Fruit fly (Drosophila melanogaster) whole organism, embryonic: Measurements from ENCODE around the gene mat.

ENCODE experiments used
- Aef1 ChIP-seq: fragments of 200-800 bp; sonication (Bioruptor generic); IDR thresholded peaks from 3 replicates; pipeline ENCODE4 v1.3.6; 2022; ENCODE audit warnings: missing biosample characterization, missing genetic modification characterization
- CG10462 ChIP-seq: fragments of 200-800 bp; sonication (Bioruptor generic); optimal IDR thresholded peaks from 2 replicates; lab custom pipeline; 2016; ENCODE audit warnings: missing biosample characterization, missing genetic modification characterization
- CG10959 ChIP-seq: fragments of 200-800 bp; sonication (Bioruptor generic); IDR thresholded peaks from 2 replicates; pipeline ENCODE4 v1.3.6; 2022; ENCODE audit warnings: missing biosample characterization, missing genetic modification characterization
- CG12155 ChIP-seq: fragments of 200-800 bp; sonication (Bioruptor generic); optimal IDR thresholded peaks from 3 replicates; lab custom pipeline; 2016; ENCODE audit warnings: missing biosample characterization, missing genetic modification characterization
- CG13287 ChIP-seq: fragments of 200-800 bp; sonication (Bioruptor generic); IDR thresholded peaks from 2 replicates; pipeline ENCODE4 v1.3.6; 2022; ENCODE audit warnings: missing biosample characterization, missing genetic modification characterization; ENCODE audit not compliant: partially characterized antibody
- CG13775 ChIP-seq: fragments of 200-800 bp; sonication (Bioruptor generic); optimal IDR thresholded peaks from 3 replicates; lab custom pipeline; 2017; ENCODE audit warnings: missing biosample characterization, mild to moderate bottlenecking, missing genetic modification characterization
- CG14667 ChIP-seq: fragments of 200-800 bp; sonication (Bioruptor generic); IDR thresholded peaks from 2 replicates; pipeline ENCODE4 v1.3.6; 2022; ENCODE audit warnings: missing biosample characterization, missing genetic modification characterization
- CG1529 ChIP-seq: fragments of 200-800 bp; sonication (Bioruptor generic); optimal IDR thresholded peaks from 3 replicates; lab custom pipeline; 2018; ENCODE audit warnings: missing biosample characterization, missing genetic modification characterization
- CG17829 ChIP-seq: fragments of 200-800 bp; optimal IDR thresholded peaks from 2 replicates; lab custom pipeline; 2019; ENCODE audit warnings: missing biosample characterization, mild to moderate bottlenecking, missing genetic modification characterization, moderate library complexity
- CG1832 ChIP-seq: fragments of 200-800 bp; sonication (Bioruptor generic); optimal IDR thresholded peaks from 2 replicates; lab custom pipeline; 2017; ENCODE audit warnings: missing biosample characterization, mild to moderate bottlenecking, missing genetic modification characterization, inconsistent platforms
- CG2129 ChIP-seq: fragments of 200-800 bp; sonication (Bioruptor generic); IDR thresholded peaks from 2 replicates; pipeline ENCODE4 v1.3.6; 2022; ENCODE audit warnings: missing biosample characterization, missing genetic modification characterization; ENCODE audit not compliant: partially characterized antibody
- CG34422 ChIP-seq: fragments of 200-800 bp; sonication (Bioruptor generic); IDR thresholded peaks from 3 replicates; pipeline ENCODE4 v1.3.6; 2022; ENCODE audit warnings: missing biosample characterization, missing genetic modification characterization
- CG3726 ChIP-seq: fragments of 200-800 bp; sonication (Bioruptor generic); IDR thresholded peaks from 3 replicates; pipeline ENCODE4, ENCODE4 v1.3.6; 2022; ENCODE audit warnings: missing biosample characterization, missing genetic modification characterization
- CG8359 ChIP-seq: fragments of 200-800 bp; sonication (Bioruptor generic); optimal IDR thresholded peaks from 2 replicates; lab custom pipeline; 2017; ENCODE audit warnings: missing biosample characterization, mild to moderate bottlenecking, missing genetic modification characterization, borderline replicate concordance
- CG8478 ChIP-seq: fragments of >200 bp; optimal IDR thresholded peaks from 2 replicates; lab custom pipeline; 2018
- CG9215 ChIP-seq: fragments of 200-800 bp; sonication (Bioruptor generic); IDR thresholded peaks from 2 replicates; pipeline ENCODE4 v1.3.6; 2022; ENCODE audit warnings: missing biosample characterization, missing genetic modification characterization
- Chrac-16 ChIP-seq: fragments of 200-800 bp; sonication (Bioruptor generic); optimal IDR thresholded peaks from 3 replicates; lab custom pipeline; 2016; ENCODE audit warnings: missing biosample characterization, missing genetic modification characterization
- D19A ChIP-seq: fragments of 200-800 bp; optimal IDR thresholded peaks from 3 replicates; lab custom pipeline; 2019; ENCODE audit warnings: missing biosample characterization, mild to moderate bottlenecking, missing genetic modification characterization, moderate library complexity
- Dek ChIP-seq: fragments of 200-800 bp; sonication (Bioruptor generic); optimal IDR thresholded peaks from 3 replicates; lab custom pipeline; 2019; ENCODE audit warnings: missing biosample characterization, mild to moderate bottlenecking, missing genetic modification characterization, moderate library complexity
- Elba2 ChIP-seq: fragments of 200-800 bp; sonication (Bioruptor generic); optimal IDR thresholded peaks from 3 replicates; lab custom pipeline; 2016; ENCODE audit warnings: missing biosample characterization, missing genetic modification characterization
- Gug ChIP-seq: fragments of 200-800 bp; sonication (Bioruptor generic); IDR thresholded peaks from 4 replicates; pipeline ENCODE4 v1.3.6; 2022; ENCODE audit warnings: missing biosample characterization, missing genetic modification characterization
- Hsf ChIP-seq: fragments of 200-800 bp; sonication (Bioruptor generic); optimal IDR thresholded peaks from 3 replicates; lab custom pipeline; 2016; ENCODE audit warnings: missing biosample characterization, missing genetic modification characterization
- Kr ChIP-seq: fragments of 200-800 bp; sonication (Bioruptor generic); optimal IDR thresholded peaks from 2 replicates; lab custom pipeline; 2017; ENCODE audit warnings: missing biosample characterization, mild to moderate bottlenecking, missing genetic modification characterization
- Med ChIP-seq: fragments of 200-800 bp; sonication (Bioruptor generic); peaks from one replicate; lab custom pipeline; 2016; ENCODE audit warnings: missing biosample characterization, missing genetic modification characterization, mild to moderate bottlenecking, inconsistent platforms, moderate library complexity
- Myb ChIP-seq: fragments of 200-800 bp; sonication (Bioruptor generic); optimal IDR thresholded peaks from 2 replicates; lab custom pipeline; 2016; ENCODE audit warnings: missing biosample characterization, missing genetic modification characterization
- Oli ChIP-seq: fragments of 200-800 bp; sonication (Bioruptor generic); optimal IDR thresholded peaks from 2 replicates; lab custom pipeline; 2018; ENCODE audit warnings: missing biosample characterization, mild to moderate bottlenecking, missing genetic modification characterization, moderate library complexity
- Ravus ChIP-seq: fragments of 200-800 bp; sonication (Bioruptor generic); IDR thresholded peaks from 2 replicates; pipeline ENCODE4 v1.3.6; 2022; ENCODE audit warnings: missing biosample characterization, missing genetic modification characterization
- Trl ChIP-seq, 3 experiments: fragments of >200 bp in 2 of 3; fragments of 200-800 bp in 1 of 3; sonication (Bioruptor generic) in 1 of 3; optimal IDR thresholded peaks; 2 replicates in 1 of 3; 3 replicates in 2 of 3; lab custom pipeline; 2016 to 2017; ENCODE audit warnings: missing biosample characterization in 1 of 3, missing genetic modification characterization in 1 of 3
- aop ChIP-seq: fragments of 200-800 bp; sonication (Bioruptor generic); IDR thresholded peaks from 2 replicates; pipeline ENCODE4 v1.3.6; 2022; ENCODE audit warnings: missing biosample characterization, missing genetic modification characterization
- az2 ChIP-seq: fragments of 200-800 bp; sonication (Bioruptor generic); optimal IDR thresholded peaks from 3 replicates; lab custom pipeline; 2016; ENCODE audit warnings: missing biosample characterization, missing genetic modification characterization
- bigmax ChIP-seq: fragments of 200-800 bp; sonication (Bioruptor generic); optimal IDR thresholded peaks from 2 replicates; lab custom pipeline; 2018; ENCODE audit warnings: missing biosample characterization, mild to moderate bottlenecking, missing genetic modification characterization
- corto ChIP-seq: fragments of 200-800 bp; sonication (Bioruptor generic); optimal IDR thresholded peaks from 2 replicates; lab custom pipeline; 2016; ENCODE audit warnings: missing biosample characterization, mild to moderate bottlenecking, missing genetic modification characterization, moderate library complexity
- crp ChIP-seq, 2 experiments: fragments of 200-800 bp; sonication (Bioruptor generic); optimal IDR thresholded peaks; 2 replicates in 1 of 2; 3 replicates in 1 of 2; lab custom pipeline; 2017; ENCODE audit warnings: missing biosample characterization in 2 of 2, missing genetic modification characterization in 2 of 2, mild to moderate bottlenecking in 1 of 2, moderate library complexity in 1 of 2
- exex ChIP-seq: fragments of 200-800 bp; sonication (Bioruptor generic); optimal IDR thresholded peaks from 4 replicates; lab custom pipeline; 2018; ENCODE audit warnings: missing biosample characterization, mild to moderate bottlenecking, missing genetic modification characterization, moderate library complexity
- gce ChIP-seq: fragments of 200-800 bp; sonication (Bioruptor generic); IDR thresholded peaks from 3 replicates; pipeline ENCODE4 v1.3.6; 2022; ENCODE audit warnings: missing biosample characterization, missing genetic modification characterization
- gem ChIP-seq: fragments of 200-800 bp; sonication (Bioruptor generic); optimal IDR thresholded peaks from 2 replicates; lab custom pipeline; 2019; ENCODE audit warnings: missing biosample characterization, mild to moderate bottlenecking, missing genetic modification characterization, moderate library complexity
- hkb ChIP-seq, 2 experiments: fragments of 200-800 bp in 1 of 2; fragments of >200 bp in 1 of 2; sonication (Bioruptor generic) in 1 of 2; IDR thresholded peaks in 1 of 2; optimal IDR thresholded peaks in 1 of 2; 2 replicates each; pipeline versions ENCODE4 v1.3.6 to Lab custom; 2017 to 2022; ENCODE audit warnings: missing biosample characterization in 1 of 2, missing genetic modification characterization in 1 of 2
- lmd ChIP-seq: fragments of 200-800 bp; sonication (Bioruptor generic); IDR thresholded peaks from 2 replicates; pipeline ENCODE4 v1.3.6; 2022; ENCODE audit warnings: missing biosample characterization, missing genetic modification characterization
- oc ChIP-seq: fragments of 200-800 bp; sonication (Bioruptor generic); optimal IDR thresholded peaks from 2 replicates; lab custom pipeline; 2018; ENCODE audit warnings: missing biosample characterization, mild to moderate bottlenecking, missing genetic modification characterization, moderate library complexity
- pita ChIP-seq: fragments of 200-800 bp; sonication (Bioruptor generic); optimal IDR thresholded peaks from 2 replicates; lab custom pipeline; 2017; ENCODE audit warnings: missing biosample characterization, mild to moderate bottlenecking, missing genetic modification characterization
- ranshi ChIP-seq: fragments of 200-800 bp; sonication (Bioruptor generic); IDR thresholded peaks from 2 replicates; pipeline ENCODE4 v1.3.6; 2022; ENCODE audit warnings: missing biosample characterization, missing genetic modification characterization
- rib ChIP-seq: fragments of 200-800 bp; sonication (Bioruptor generic); IDR thresholded peaks from 2 replicates; pipeline ENCODE4 v1.3.6; 2022; ENCODE audit warnings: missing biosample characterization, missing genetic modification characterization
- sd ChIP-seq: fragments of 200-800 bp; sonication (Bioruptor generic); optimal IDR thresholded peaks from 3 replicates; lab custom pipeline; 2018; ENCODE audit warnings: missing biosample characterization, mild to moderate bottlenecking, missing genetic modification characterization, moderate library complexity
- sens ChIP-seq: fragments of 200-800 bp; sonication (Bioruptor generic); peaks from one replicate; lab custom pipeline; 2016; ENCODE audit warnings: missing biosample characterization, missing genetic modification characterization
- sug ChIP-seq: fragments of 200-800 bp; optimal IDR thresholded peaks from 2 replicates; lab custom pipeline; 2019; ENCODE audit warnings: missing biosample characterization, mild to moderate bottlenecking, missing genetic modification characterization, moderate library complexity
- vfl ChIP-seq: fragments of 200-800 bp; sonication (Bioruptor generic); optimal IDR thresholded peaks from 2 replicates; lab custom pipeline; 2016; ENCODE audit warnings: missing biosample characterization, missing genetic modification characterization
- wek ChIP-seq: fragments of 200-800 bp; sonication (Bioruptor generic); optimal IDR thresholded peaks from 3 replicates; lab custom pipeline; 2018; ENCODE audit warnings: missing biosample characterization, mild to moderate bottlenecking, missing genetic modification characterization, moderate library complexity
- z ChIP-seq: fragments of 200-800 bp; sonication (Bioruptor generic); IDR thresholded peaks from 3 replicates; pipeline ENCODE4 v1.3.6; 2022; ENCODE audit warnings: missing biosample characterization, missing genetic modification characterization

The mat gene

DNA sequence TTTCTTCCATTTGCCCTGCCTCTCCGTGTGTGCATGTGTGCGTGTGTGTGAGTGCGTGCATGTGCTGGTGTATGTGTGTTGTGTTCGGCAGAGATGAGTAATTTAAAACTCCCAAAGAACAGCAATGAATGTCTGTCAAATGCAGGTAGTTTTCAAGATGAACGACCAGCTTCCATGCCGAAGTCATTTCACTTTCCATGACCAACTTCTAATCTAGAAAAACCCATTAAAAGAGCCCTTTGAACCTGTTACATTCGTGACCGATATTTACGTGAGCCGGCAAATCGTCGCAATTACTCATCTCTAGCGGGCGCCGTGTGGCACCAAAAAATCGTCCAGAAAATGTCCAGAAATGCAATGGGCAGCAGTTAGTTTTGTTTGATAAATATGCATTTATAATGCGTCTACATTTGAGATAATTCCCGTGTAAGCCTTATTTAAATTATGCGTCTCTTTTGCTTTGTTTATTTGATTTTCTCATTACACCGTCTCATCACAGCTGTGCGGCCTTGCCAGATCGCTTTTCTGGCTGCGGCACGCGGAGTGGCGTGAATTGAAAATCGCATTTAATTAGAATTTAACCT lies 30.2 kb upstream of the mat start (continued):
- TF ChIP-seq CG17829 (tag; lab: Kevin White, UChicago) (peak; percentile 45), sd (tag; lab: Kevin White, UChicago) (no peak), CG1832 (no peak), Gug (GFP tag; lab: Robert Waterston, UW) (peak; percentile 54; the same call in 2 of the 4 replicates), CG8359 (GFP tag; lab: Kevin White, UChicago) (no peak), Ravus (GFP tag; lab: Robert Waterston, UW) (no peak), sug (peak; percentile 54), exex (tag; lab: Kevin White, UChicago) (peak; percentile 7), CG8478 (lab: Kevin White, UChicago) (peak; percentile 85), CG12155 (GFP tag; lab: Kevin White, UChicago) (peak; percentile 41), aop (GFP tag; lab: Robert Waterston, UW) (no peak), Trl (optimal IDR thresholded peaks at IDR 0.05; lab: Kevin White, UChicago) (peak in 1 of 2 experiments; percentile 29), Trl (GFP tag; optimal IDR thresholded peaks at IDR 0.05; lab: Kevin White, UChicago) (peak; percentile 46), oc (tag; lab: Kevin White, UChicago) (no peak), hkb (optimal IDR thresholded peaks at IDR 0.05; lab: Kevin White, UChicago) (peak; percentile 73), hkb (GFP tag; IDR thresholded peaks at IDR 0.05; lab: Robert Waterston, UW) (no peak), corto (GFP tag; lab: Kevin White, UChicago) (no peak), lmd (peak; percentile 50; the same call in 1 of the 2 replicates), CG14667 (no peak), Chrac-16 (peak; percentile 42), CG13775 (GFP tag; lab: Kevin White, UChicago) (peak; percentile 55), pita (GFP tag; lab: Kevin White, UChicago) (no peak), vfl (GFP tag; lab: Kevin White, UChicago) (no peak), Hsf (GFP tag; lab: Kevin White, UChicago) (peak; percentile 55), az2 (GFP tag; lab: Kevin White, UChicago) (peak; percentile 46), CG1529 (GFP tag; lab: Kevin White, UChicago) (no peak), Kr (no peak), Myb (peak; percentile 63), gem (tag; lab: Kevin White, UChicago) (peak; percentile 45), Oli (tag; lab: Kevin White, UChicago) (peak; percentile 12), CG10959 (GFP tag; lab: Robert Waterston, UW) (no peak), rib (GFP tag; lab: Robert Waterston, UW) (no peak), CG2129 (GFP tag; lab: Robert Waterston, UW) (peak; percentile 64)

DNA sequence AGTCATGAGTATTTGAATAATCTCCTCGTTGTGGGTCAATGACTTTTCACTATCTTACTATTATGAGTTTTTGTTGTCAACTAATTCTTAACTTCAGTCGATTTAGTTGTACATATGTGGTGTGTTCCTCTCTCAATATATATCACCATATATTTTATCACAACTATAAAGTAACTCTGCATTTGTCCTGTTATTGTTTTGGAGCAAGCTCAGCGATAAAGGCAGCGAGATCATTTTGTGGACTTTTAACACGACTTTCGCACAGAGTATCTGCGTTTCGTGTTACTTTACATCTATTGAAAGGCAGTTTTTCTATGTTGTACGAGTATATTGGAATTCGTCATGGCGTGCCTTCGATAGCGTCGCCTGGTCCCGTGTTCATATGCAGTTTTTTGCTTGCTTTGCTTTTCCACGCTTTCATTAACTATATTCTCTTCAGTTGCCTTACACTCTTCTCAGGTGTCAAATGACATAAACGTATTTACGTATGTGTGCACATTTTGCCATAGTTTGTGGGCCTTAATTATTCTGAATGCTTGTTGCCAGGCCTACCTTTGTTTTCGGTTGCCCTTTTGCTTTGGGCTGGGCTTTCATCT lies 27.2 kb upstream of the mat start:
- TF ChIP-seq D19A (peak; percentile 89), Aef1 (GFP tag; lab: Robert Waterston, UW) (no peak), CG13287 (GFP tag; lab: Robert Waterston, UW) (no peak), Gug (GFP tag; lab: Robert Waterston, UW) (no peak), sens (peak; percentile 7)

DNA sequence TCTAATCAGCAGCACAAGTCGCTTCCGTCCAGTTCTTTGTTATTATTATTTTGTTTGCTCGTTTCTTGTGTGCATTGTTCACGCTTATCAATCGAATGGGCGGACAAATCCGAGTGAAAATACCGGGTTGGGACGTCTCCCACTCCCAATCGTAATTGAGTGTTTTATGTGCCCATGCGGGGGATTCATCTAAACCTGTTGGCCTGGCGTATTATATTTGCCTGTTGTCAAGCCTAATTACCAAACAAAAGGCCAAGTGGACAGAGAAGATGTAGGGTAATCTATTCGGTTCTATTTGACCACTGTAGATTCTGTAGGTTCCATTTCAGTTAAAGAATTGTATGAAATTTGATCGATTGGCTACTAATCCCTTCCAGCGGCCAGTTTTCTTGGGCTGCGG lies 26.6 kb upstream of the mat start:
- TF ChIP-seq gce (GFP tag; lab: Robert Waterston, UW) = no peak
- TF ChIP-seq wek = peak; percentile 69
- TF ChIP-seq Elba2 = no peak
- TF ChIP-seq CG34422 = 0 out of 3 replicates have a peak, but pooled peaks have one; percentile 15
- 0 out of 3 replicates have a peak, but pooled peaks have one; percentile 48 for TF ChIP-seq z (GFP tag; lab: Robert Waterston, UW)
- TF ChIP-seq Dek (tag; lab: Kevin White, UChicago) = no peak
- TF ChIP-seq ranshi = peak; percentile 27; the same call in 1 of the 2 replicates
- no peak for TF ChIP-seq crp (GFP tag; optimal IDR thresholded peaks at IDR 0.05; lab: Kevin White, UChicago)
- TF ChIP-seq CG9215 (GFP tag; lab: Robert Waterston, UW) = no peak
- peak; percentile 49 for TF ChIP-seq Med (GFP tag; lab: Kevin White, UChicago)
- TF ChIP-seq CG3726 = no peak
- TF ChIP-seq CG8478 (lab: Kevin White, UChicago) = no peak
- no peak for TF ChIP-seq bigmax
- no peak for TF ChIP-seq CG10462 (GFP tag; lab: Kevin White, UChicago)
